Worm (Caenorhabditis elegans) whole organism, late embryonic: ENCODE data around the gene oxy-4.

Source experiments
- C38D4.7 ChIP-seq: fragments of 200-800 bp; sonication (Bioruptor generic); optimal IDR thresholded peaks from 2 replicates; lab custom pipeline; 2018; ENCODE audit warnings: mild to moderate bottlenecking, missing genetic modification characterization, moderate library complexity, missing compliant biosample characterization
- F13H6.1 ChIP-seq: sonication (generic microtip); optimal IDR thresholded peaks from 2 replicates; lab custom pipeline; 2016; ENCODE audit warnings: missing genetic modification characterization, missing compliant biosample characterization
- T23F11.4 ChIP-seq: fragments of 200-800 bp; sonication (Bioruptor generic); optimal IDR thresholded peaks from 2 replicates; lab custom pipeline; 2018; ENCODE audit warnings: mild to moderate bottlenecking, missing genetic modification characterization, missing compliant biosample characterization
- ama-1 ChIP-seq: fragments of 150-350 bp; optimal IDR thresholded peaks from 2 replicates; lab custom pipeline; 2014
- elt-2 ChIP-seq: sonication (generic microtip); optimal IDR thresholded peaks from 2 replicates; lab custom pipeline; 2016; ENCODE audit warnings: missing genetic modification reagents, missing genetic modification characterization, missing compliant biosample characterization
- hlh-15 ChIP-seq: sonication (generic microtip); optimal IDR thresholded peaks from 2 replicates; lab custom pipeline; 2016; ENCODE audit warnings: missing genetic modification characterization, missing compliant biosample characterization
- hlh-30 ChIP-seq: sonication (generic microtip); optimal IDR thresholded peaks from 2 replicates; lab custom pipeline; 2017; ENCODE audit warnings: antibody characterized with exemption, missing genetic modification characterization, missing compliant biosample characterization; ENCODE audit not compliant: insufficient read depth
- nfya-1 ChIP-seq: sonication (generic microtip); optimal IDR thresholded peaks from 2 replicates; lab custom pipeline; 2017; ENCODE audit warnings: missing genetic modification characterization, mild to moderate bottlenecking, missing compliant biosample characterization, antibody characterized with exemption, moderate library complexity
- pqm-1 ChIP-seq: sonication (generic microtip); optimal IDR thresholded peaks from 2 replicates; lab custom pipeline; 2016; ENCODE audit warnings: missing genetic modification characterization, missing compliant biosample characterization
- sdc-2 ChIP-seq: sonication (generic microtip); optimal IDR thresholded peaks from 2 replicates; lab custom pipeline; 2016; ENCODE audit warnings: missing genotype, missing genetic modification characterization, missing compliant biosample characterization
- syd-9 ChIP-seq: sonication (generic microtip); optimal IDR thresholded peaks from 2 replicates; lab custom pipeline; 2016; ENCODE audit warnings: mild to moderate bottlenecking, missing genetic modification characterization, moderate library complexity, missing compliant biosample characterization
- tbx-2 ChIP-seq: sonication (generic microtip); optimal IDR thresholded peaks from 2 replicates; lab custom pipeline; 2016; ENCODE audit warnings: missing genetic modification characterization, missing compliant biosample characterization
- ztf-16 ChIP-seq: sonication (generic microtip); optimal IDR thresholded peaks from 2 replicates; lab custom pipeline; 2017; ENCODE audit warnings: missing genetic modification characterization, missing compliant biosample characterization

DNA sequence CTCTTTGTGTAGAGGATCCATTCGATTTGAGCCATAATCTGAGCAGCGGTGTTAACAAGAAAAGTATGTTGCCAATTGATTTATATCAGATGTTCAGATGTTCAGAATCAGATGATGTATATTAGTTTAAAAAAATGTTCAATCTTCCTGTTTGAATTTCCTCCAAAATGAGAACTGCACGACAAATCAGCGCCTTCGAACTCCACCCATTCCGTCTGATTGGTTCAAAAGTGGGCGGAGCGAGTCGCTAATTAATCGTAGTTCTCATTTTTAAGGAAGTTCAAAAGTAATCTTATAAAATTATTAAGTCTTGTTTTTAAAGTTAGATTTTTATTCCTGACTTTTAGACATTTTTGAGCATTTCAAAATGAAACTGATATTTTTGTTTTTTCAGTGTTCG is 20.6 kb upstream of the oxy-4 start:
- TF ChIP-seq pqm-1: no peak
- no peak for TF ChIP-seq T23F11.4
- no peak for TF ChIP-seq F13H6.1
- no peak for TF ChIP-seq ama-1
- TF ChIP-seq elt-2 (tag; lab: Kevin White, UChicago): no peak
- TF ChIP-seq nfya-1 (tag; lab: Kevin White, UChicago): peak; percentile 54
- TF ChIP-seq hlh-30 (tag; lab: Kevin White, UChicago): no peak
- TF ChIP-seq syd-9: no peak
- TF ChIP-seq tbx-2 (tag; lab: Kevin White, UChicago): no peak
- TF ChIP-seq sdc-2 (tag; lab: Kevin White, UChicago): no peak
- no peak for TF ChIP-seq ztf-16
- no peak for TF ChIP-seq hlh-15 (tag; lab: Kevin White, UChicago)
- no peak for TF ChIP-seq C38D4.7
